Worm (Caenorhabditis elegans) whole organism, L1 larva: ENCODE data around the gene gck-2.
A peak's percentile ranks its signal among the peaks of the same experiment; 100 is the strongest.

Source experiments
- Y116A8C.19 ChIP-seq: sonication (generic microtip); optimal IDR thresholded peaks from 2 replicates; lab custom pipeline; 2016; ENCODE audit warnings: missing compliant biosample characterization, missing genetic modification characterization, borderline replicate concordance
- ama-1 ChIP-seq: fragments of 150-350 bp; optimal IDR thresholded peaks from 2 replicates; lab custom pipeline; 2014
- elt-3 ChIP-seq, 6 experiments: fragments of 150-350 bp in 1 of 6; sonication (generic microtip); optimal IDR thresholded peaks; 2 replicates each; lab custom pipeline; 2017 to 2018; ENCODE audit warnings: missing biosample characterization in 6 of 6, missing genetic modification characterization in 6 of 6, inconsistent platforms in 1 of 6
- fos-1 ChIP-seq: fragments of 150-350 bp; optimal IDR thresholded peaks from 2 replicates; lab custom pipeline; 2014; ENCODE audit warnings: missing biosample characterization, missing genetic modification characterization
- lin-13 ChIP-seq: fragments of 150-350 bp; optimal IDR thresholded peaks from 2 replicates; lab custom pipeline; 2014; ENCODE audit warnings: missing biosample characterization, missing genetic modification reagents, missing genetic modification characterization
- nhr-12 ChIP-seq: sonication (generic microtip); optimal IDR thresholded peaks from 2 replicates; lab custom pipeline; 2017; ENCODE audit warnings: missing biosample characterization, missing genetic modification characterization
- nhr-77 ChIP-seq: fragments of 150-350 bp; optimal IDR thresholded peaks from 2 replicates; lab custom pipeline; 2014; ENCODE audit warnings: missing biosample characterization, missing genetic modification characterization
- nhr-90 ChIP-seq: sonication (generic microtip); optimal IDR thresholded peaks from 2 replicates; lab custom pipeline; 2016; ENCODE audit warnings: mild to moderate bottlenecking, missing genetic modification characterization, missing compliant biosample characterization; ENCODE audit not compliant: poor library complexity
- snpc-4 ChIP-seq: fragments of 150-350 bp; optimal IDR thresholded peaks from 2 replicates; lab custom pipeline; 2014; ENCODE audit warnings: missing biosample characterization, missing genetic modification characterization
- swsn-7 ChIP-seq: sonication (generic microtip); optimal IDR thresholded peaks from 2 replicates; lab custom pipeline; 2016; ENCODE audit warnings: missing genetic modification characterization, missing compliant biosample characterization
- unc-62 ChIP-seq: fragments of 150-350 bp; optimal IDR thresholded peaks from 2 replicates; lab custom pipeline; 2014; ENCODE audit warnings: missing biosample characterization, missing genetic modification reagents, missing genetic modification characterization
- ztf-4 ChIP-seq: fragments of 150-350 bp; optimal IDR thresholded peaks from 2 replicates; lab custom pipeline; 2014; ENCODE audit warnings: missing biosample characterization, missing genetic modification characterization

- TF ChIP-seq fos-1, result no peak
- no peak for TF ChIP-seq nhr-90
- no peak for TF ChIP-seq lin-13 (GFP tag; lab: Kevin White, UChicago)
- TF ChIP-seq ama-1 (lab: Kevin White, UChicago), result no peak
- TF ChIP-seq ztf-4 (tag; lab: Kevin White, UChicago), result no peak
- no peak for TF ChIP-seq nhr-77
- TF ChIP-seq Y116A8C.19 (tag; lab: Kevin White, UChicago), result no peak
- TF ChIP-seq elt-3 (tag; optimal IDR thresholded peaks at IDR 0.05; lab: Kevin White, UChicago), result peak in 1 of 6 experiments; percentile 1
- TF ChIP-seq swsn-7 (tag; lab: Kevin White, UChicago), result peak; percentile 36
- no peak for TF ChIP-seq snpc-4 (tag; lab: Kevin White, UChicago)
- TF ChIP-seq unc-62 (GFP tag; lab: Kevin White, UChicago), result no peak
- TF ChIP-seq nhr-12, result no peak
Observed at ce11 chrV:6838599-6838998, 46.1 kb upstream of the gck-2 start, which contains the start of gene T15B7.15.
